Worm (Caenorhabditis elegans): ENCODE measurements around the gene rcd-1.

rcd-1 gene

ce11 chrII:3781238-3781637 lies 27.5 kb downstream of the rcd-1 start:
- TF ChIP-seq bed-1 (GFP tag; IDR thresholded peaks at IDR 0.05) = no peak
- no peak for TF ChIP-seq sea-2 (GFP tag; IDR thresholded peaks at IDR 0.05)
- no peak for TF ChIP-seq nfya-1 (tag; optimal IDR thresholded peaks at IDR 0.05; ENCODE audit: borderline replicate concordance, insufficient read depth)
- TF ChIP-seq ekl-4 (GFP tag; IDR thresholded peaks at IDR 0.05) = no peak
- TF ChIP-seq Y53G8AR.9 (GFP tag; conservative IDR thresholded peaks at IDR 0.05) = no peak
- TF ChIP-seq rec-8 (tag; optimal IDR thresholded peaks at IDR 0.05) = no peak
- no peak for TF ChIP-seq egl-44 (GFP tag; IDR thresholded peaks at IDR 0.05)
- TF ChIP-seq attf-6 (GFP tag; IDR thresholded peaks at IDR 0.05) = no peak
- no peak for TF ChIP-seq hmg-20 (GFP tag; IDR thresholded peaks at IDR 0.05)
- TF ChIP-seq fkh-3 (tag; optimal IDR thresholded peaks at IDR 0.05) = no peak
- no peak for TF ChIP-seq tbx-9 (tag; optimal IDR thresholded peaks at IDR 0.05; ENCODE audit: borderline replicate concordance)
- no peak for TF ChIP-seq ztf-26 (tag; optimal IDR thresholded peaks at IDR 0.05)
- TF ChIP-seq ceh-27 (GFP tag; optimal IDR thresholded peaks at IDR 0.05) = no peak
- TF ChIP-seq F52B5.7 (tag; optimal IDR thresholded peaks at IDR 0.05) = no peak
- TF ChIP-seq atf-7 (tag; optimal IDR thresholded peaks at IDR 0.05) = no peak
- TF ChIP-seq Y79H2A.3 (GFP tag; conservative IDR thresholded peaks at IDR 0.05) = no peak
- TF ChIP-seq aptf-3 (GFP tag; IDR thresholded peaks at IDR 0.05) = no peak
- no peak for TF ChIP-seq pbrm-1 (GFP tag; IDR thresholded peaks at IDR 0.05)
- no peak for TF ChIP-seq lin-54 (GFP tag; optimal IDR thresholded peaks at IDR 0.05)
- no peak for TF ChIP-seq nhr-80 (tag; optimal IDR thresholded peaks at IDR 0.05)

- no peak for TF ChIP-seq hrde-1 (tag; optimal IDR thresholded peaks at IDR 0.05; ENCODE audit: borderline replicate concordance)
- no peak for TF ChIP-seq egl-44 (GFP tag; IDR thresholded peaks at IDR 0.05)
- no peak for TF ChIP-seq lsy-27 (tag; optimal IDR thresholded peaks at IDR 0.05; ENCODE audit: borderline replicate concordance, insufficient read depth)
- no peak for TF ChIP-seq ceh-79 (tag; optimal IDR thresholded peaks at IDR 0.05)
- no peak for TF ChIP-seq B0336.3 (GFP tag; IDR thresholded peaks at IDR 0.05)
- no peak for TF ChIP-seq lin-54 (GFP tag; optimal IDR thresholded peaks at IDR 0.05)
- TF ChIP-seq hmg-1.2 (GFP tag; IDR thresholded peaks at IDR 0.05) = no peak
- no peak for TF ChIP-seq ccch-3 (GFP tag; optimal IDR thresholded peaks at IDR 0.05)
- no peak for TF ChIP-seq ceh-58 (GFP tag; IDR thresholded peaks at IDR 0.05)
- TF ChIP-seq zim-3 (tag; optimal IDR thresholded peaks at IDR 0.05) = no peak
- TF ChIP-seq Y67H2A.10 (GFP tag; conservative IDR thresholded peaks at IDR 0.05) = no peak
- TF ChIP-seq mel-28 (tag; optimal IDR thresholded peaks at IDR 0.05; ENCODE audit: borderline replicate concordance) = no peak
Observed at ce11 chrII:3782309-3783000, 28.8 kb downstream of the rcd-1 start, which contains the start of gene T24E12.2. TSS of gene T24E12.2 (plus strand) at chrII:3782950.

ce11 chrII:3785257-3785656 lies 31.6 kb downstream of the rcd-1 start, which contains the start of gene T24E12.1:
TSS of gene T24E12.1 (plus strand) at chrII:3785557.
- TF ChIP-seq attf-3 (GFP tag; conservative IDR thresholded peaks at IDR 0.05) = no peak
- no peak for TF ChIP-seq C06A6.2 (GFP tag; conservative IDR thresholded peaks at IDR 0.05)
- TF ChIP-seq aptf-2 (GFP tag; conservative IDR thresholded peaks at IDR 0.05) = peak; percentile 84; the same call in 1 of the 2 replicates
- TF ChIP-seq madf-6 (GFP tag; IDR thresholded peaks at IDR 0.05) = no peak
- TF ChIP-seq ceh-79 (tag; optimal IDR thresholded peaks at IDR 0.05) = no peak

- no peak for TF ChIP-seq ztf-28 (GFP tag; IDR thresholded peaks at IDR 0.05)
- peak; percentile 70 for TF ChIP-seq zfh-2 (GFP tag; conservative IDR thresholded peaks at IDR 0.05)
Observed at ce11 chrII:3785756-3786155, 32.1 kb downstream of the rcd-1 start.

Data from whole organism, young adult.